Fruit fly (Drosophila melanogaster) ovary, adult (tissue): ENCODE results near the gene CG18547.
"Not testable (repeated sequence)": the region's sequence is repeated elsewhere in the genome, so short reads cannot be mapped to it uniquely, and the experiment has no call there.

Source experiments
- CG17801 ChIP-seq: fragments of 200-800 bp; optimal IDR thresholded peaks from 2 replicates; lab custom pipeline; 2019; ENCODE audit warnings: missing biosample characterization, mild to moderate bottlenecking, missing genetic modification characterization, moderate library complexity; ENCODE audit not compliant: partially characterized antibody

Gene CG18547

DNA sequence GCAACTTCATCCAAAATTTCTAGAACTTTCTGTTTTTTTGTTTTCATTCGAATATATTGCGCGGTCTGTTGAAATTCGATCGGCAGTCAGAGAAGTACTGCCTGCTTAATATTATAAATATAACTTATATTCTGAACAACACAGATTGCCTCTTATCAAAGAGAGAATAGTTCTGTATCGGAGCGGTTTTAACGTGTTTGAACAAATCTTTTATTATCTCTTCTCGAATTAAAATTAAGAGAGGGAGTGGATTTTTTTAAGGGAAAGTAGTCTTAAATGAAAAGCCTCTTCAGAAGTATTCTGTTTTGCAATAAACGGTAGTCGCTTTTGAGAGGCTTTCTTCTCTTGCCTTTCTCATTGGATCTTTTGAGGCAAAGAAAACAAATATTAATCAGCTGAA is 2.4 kb upstream of the CG18547 start:
- no peak for TF ChIP-seq CG17801 (GFP tag; lab: Kevin White, UChicago)

DNA sequence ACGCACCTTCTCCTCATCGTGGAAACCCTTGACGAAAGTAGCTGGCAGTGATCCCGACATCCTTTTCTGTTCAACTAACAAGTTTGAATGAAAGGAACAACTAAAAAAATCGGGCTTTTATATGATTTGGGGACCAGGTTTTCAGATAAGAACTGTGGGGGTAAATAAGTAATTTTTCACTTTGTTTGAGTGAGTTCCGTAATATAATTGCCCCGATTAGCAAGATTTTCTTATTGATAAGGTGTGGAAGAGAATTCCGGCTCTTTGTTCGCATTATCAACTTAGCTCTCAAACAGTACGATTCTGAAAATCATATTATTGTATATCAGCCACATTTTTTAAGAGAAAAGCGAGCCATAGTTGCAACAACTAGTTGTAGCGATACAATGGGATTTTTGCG is 1.8 kb upstream of the CG18547 start, which contains the start of gene CG12224:
TSS of gene CG12224 (minus strand) at position 101 of the 400 bp plus-strand sequence.
- no peak for TF ChIP-seq CG17801 (GFP tag; lab: Kevin White, UChicago)

- TF ChIP-seq CG17801 (GFP tag; lab: Kevin White, UChicago): no peak
Measured at dm6 chr3R:11978278-11978677, 1.9 kb downstream of the CG18547 start.

dm6 chr3R:11977336-11977678 is 2.9 kb downstream of the CG18547 start:
- TF ChIP-seq CG17801 (GFP tag; lab: Kevin White, UChicago): no peak

DNA sequence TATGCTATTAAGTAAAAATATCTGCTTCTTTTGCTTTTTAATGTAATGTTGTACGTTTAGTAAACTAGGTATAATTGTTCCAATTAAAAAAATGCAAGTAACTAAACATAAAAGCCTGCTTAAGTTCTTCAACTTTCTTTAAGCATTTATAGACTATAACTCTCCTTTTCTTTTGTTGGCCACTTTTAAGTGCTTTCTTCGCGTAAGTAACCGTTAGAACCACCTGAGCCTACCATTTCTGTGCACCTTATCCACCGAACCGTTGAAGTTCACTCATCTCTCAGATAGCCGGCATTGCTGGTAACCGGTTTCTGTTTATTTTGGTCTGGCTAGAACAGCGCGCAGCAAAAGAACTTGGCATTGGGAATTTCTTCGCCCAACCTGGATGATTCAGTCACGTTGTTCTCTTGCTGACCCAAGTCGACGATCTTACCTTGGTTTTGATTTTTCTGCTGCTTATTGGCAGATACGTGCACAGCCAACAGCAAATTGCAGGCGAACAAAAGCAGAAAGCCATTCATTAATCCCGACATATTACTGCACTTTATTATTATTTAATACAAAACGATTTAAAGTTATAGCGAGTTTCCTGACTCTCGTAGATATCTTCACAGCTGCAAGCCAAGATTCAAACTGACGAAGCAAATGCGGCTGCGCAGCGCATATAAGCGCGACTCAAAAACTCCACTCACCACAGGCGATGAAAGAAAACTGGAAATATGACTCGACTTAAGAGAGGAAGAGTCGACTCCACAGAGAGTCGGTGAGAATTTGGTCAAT is 3.4 kb downstream of the CG18547 start, which contains the start of gene CG10005:
TSS of gene CG10005 (minus strand) at position 642 of the 780 bp plus-strand sequence.
- no peak for TF ChIP-seq CG17801 (GFP tag; lab: Kevin White, UChicago)

- TF ChIP-seq CG17801 (GFP tag; lab: Kevin White, UChicago): peak; percentile 39
Measured at dm6 chr3R:11974631-11975030, 5.6 kb downstream of the CG18547 start, which contains the start of gene Tango9. Gene Tango9 (minus strand): TSS chr3R:11974910.

dm6 chr3R:11973826-11974225 is 6.4 kb downstream of the CG18547 start:
- no peak for TF ChIP-seq CG17801 (GFP tag; lab: Kevin White, UChicago)

- TF ChIP-seq CG17801 (GFP tag; lab: Kevin White, UChicago): no peak
Measured at dm6 chr3R:11971394-11971793, 8.8 kb downstream of the CG18547 start, which contains the start of gene GC2. Gene GC2 (plus strand): TSS chr3R:11971694.

dm6 chr3R:11969217-11969616 is 11.0 kb downstream of the CG18547 start:
- no peak for TF ChIP-seq CG17801 (GFP tag; lab: Kevin White, UChicago)

dm6 chr3R:11968030-11968753 is 12.0 kb downstream of the CG18547 start:
- TF ChIP-seq CG17801 (GFP tag; lab: Kevin White, UChicago): no peak

DNA sequence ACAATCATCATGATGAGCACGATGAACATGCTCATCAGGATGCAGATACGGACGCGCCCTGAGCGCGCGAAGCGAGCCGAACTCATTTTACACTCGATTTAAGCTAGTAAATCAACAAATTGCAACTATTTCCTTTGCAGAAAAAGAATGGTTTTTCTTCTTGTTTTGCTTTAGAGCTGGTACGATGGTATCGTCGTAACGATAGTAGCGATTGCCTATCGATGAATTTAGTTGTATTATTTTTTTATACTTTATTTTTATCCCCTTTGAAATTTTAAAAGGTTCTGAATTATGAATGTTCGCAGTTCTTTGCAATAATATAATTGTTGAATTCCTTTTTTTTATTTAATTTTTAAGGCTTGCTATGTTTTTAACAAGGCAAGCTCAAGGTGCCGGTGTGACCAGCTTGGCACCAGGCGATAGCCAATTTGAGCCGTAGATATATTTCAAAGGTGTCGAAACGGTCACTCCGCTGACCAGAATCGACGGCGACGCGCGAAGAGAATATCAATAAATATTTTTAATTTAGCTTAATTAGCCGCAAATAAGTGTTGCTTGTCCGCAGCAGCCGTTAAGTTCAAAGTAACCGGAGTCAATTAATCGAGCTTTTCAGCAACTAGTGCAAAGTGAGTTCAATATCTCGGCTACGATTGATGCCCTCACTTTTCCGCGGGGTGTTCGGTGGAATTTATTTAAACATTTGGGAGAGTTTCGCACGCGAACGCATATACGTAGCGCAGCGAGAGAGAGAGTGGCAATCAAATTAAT is 12.7 kb downstream of the CG18547 start, which contains the start of the genes CG12213 and GC1:
TSS of gene CG12213 (minus strand) at position 430 of the 768 bp plus-strand sequence.
TSS of gene GC1 (plus strand) at position 447 of the 768 bp plus-strand sequence.
- TF ChIP-seq CG17801 (GFP tag; lab: Kevin White, UChicago): peak; percentile 80

DNA sequence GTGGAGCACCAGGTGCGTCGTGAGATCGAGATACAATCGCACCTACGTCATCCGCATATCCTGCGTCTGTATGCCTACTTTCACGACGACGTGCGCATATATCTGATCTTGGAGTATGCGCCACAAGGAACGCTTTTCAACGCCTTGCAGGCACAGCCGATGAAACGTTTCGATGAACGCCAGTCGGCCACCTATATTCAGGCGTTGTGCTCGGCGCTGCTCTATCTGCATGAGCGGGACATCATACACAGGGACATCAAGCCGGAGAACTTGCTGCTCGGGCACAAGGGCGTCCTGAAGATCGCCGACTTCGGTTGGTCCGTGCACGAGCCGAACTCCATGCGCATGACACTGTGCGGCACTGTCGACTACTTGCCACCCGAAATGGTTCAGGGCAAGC is 16.2 kb downstream of the CG18547 start:
- no peak for TF ChIP-seq CG17801 (GFP tag; lab: Kevin White, UChicago)

- TF ChIP-seq CG17801 (GFP tag; lab: Kevin White, UChicago): peak; percentile 77
Measured at dm6 chr3R:11962739-11963214, 17.4 kb downstream of the CG18547 start, which contains the start of the genes CG3281 and aurA. Gene CG3281 (minus strand): TSS chr3R:11962805. Gene aurA (plus strand): TSS chr3R:11963124.

- not testable (repeated sequence) for TF ChIP-seq CG17801 (GFP tag; lab: Kevin White, UChicago)
Measured at dm6 chr3R:11958235-11958634, 22.0 kb downstream of the CG18547 start, which contains the start of gene Hsp70Ab. Gene Hsp70Ab (plus strand): TSS chr3R:11958535.
